Fruit fly (Drosophila melanogaster): ENCODE results near the gene CG16965.

DNA sequence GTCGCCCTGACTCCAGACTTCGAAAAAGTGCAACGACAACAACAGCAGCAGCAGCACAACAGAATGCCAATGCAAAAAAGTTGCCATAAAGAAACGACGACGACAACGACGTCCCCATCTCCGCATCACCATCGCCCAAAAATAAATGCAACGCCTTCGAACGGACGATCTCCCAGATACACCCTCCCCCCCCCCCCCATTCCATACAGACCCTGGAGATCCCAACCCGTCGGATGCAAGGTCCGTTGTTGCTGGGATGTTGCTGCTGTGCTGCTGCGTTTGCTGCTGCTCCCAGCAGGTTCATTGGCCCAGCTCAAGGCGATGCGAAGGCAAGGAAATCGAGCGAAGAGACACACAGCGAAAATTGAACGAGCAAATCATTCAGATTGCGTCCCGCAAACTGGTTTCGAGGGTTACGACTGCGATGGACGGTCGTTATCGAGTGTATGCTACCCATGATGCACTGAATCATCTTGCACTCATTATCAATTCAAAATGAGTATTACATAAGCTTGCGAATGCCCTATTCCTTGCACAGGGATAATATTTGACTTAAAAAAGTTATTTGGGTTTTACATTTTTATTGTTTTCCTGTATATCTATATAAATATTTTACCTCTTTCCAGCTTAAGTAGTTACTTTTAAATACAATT lies 32.5 kb downstream of the CG16965 start:
- no peak for TF ChIP-seq CTCF (optimal IDR thresholded peaks at IDR 0.05)
- no peak for TF ChIP-seq CG8478 (optimal IDR thresholded peaks at IDR 0.05)

Data from S2 (cell line).